Fruit fly (Drosophila melanogaster): ENCODE measurements around the gene SdicA.

DNA sequence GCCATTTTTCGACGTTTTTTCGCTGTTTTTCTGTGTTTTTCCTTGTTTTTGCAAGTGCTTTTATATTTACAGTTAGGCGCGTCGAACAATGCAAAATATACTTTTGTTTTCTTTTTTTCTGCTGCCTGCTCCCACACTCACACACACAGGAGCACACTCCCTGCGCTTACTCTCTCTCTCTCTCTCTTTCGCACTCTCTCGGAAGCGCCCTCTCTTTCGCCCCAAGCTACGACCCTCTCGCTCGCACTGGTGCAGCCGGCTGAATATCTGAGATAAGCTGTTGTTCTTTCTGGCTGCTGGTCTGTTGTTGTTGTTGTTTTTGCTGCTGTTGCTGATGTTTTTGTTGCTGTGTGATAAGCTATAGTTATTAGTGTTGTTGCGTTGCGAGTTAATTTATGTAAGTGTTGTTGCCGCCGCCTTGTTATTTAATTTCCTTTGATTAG lies 42.8 kb downstream of the SdicA start:
- TF ChIP-seq EcR (GFP tag; optimal IDR thresholded peaks at IDR 0.05) (no peak), usp (GFP tag; optimal IDR thresholded peaks at IDR 0.05) (no peak), psq (optimal IDR thresholded peaks at IDR 0.05) (no peak), CG8478 (optimal IDR thresholded peaks at IDR 0.05) (peak; percentile 90), Dll (optimal IDR thresholded peaks at IDR 0.05) (peak; percentile 67)

Data from whole organism.